Fruit fly (Drosophila melanogaster): Measurements from ENCODE around the gene tzn.

- TF ChIP-seq EcR (GFP tag; optimal IDR thresholded peaks at IDR 0.05) (no peak), CG8301 (tag; optimal IDR thresholded peaks at IDR 0.05) (no peak)
Measured at dm6 chr3L:20787835-20788380, 10.5 kb upstream of the tzn start, which contains the start of gene CG11396.
